Worm (Caenorhabditis elegans): ENCODE results near the gene hcp-2.
A peak's percentile ranks its signal among the peaks of the same experiment; 100 is the strongest.

The hcp-2 gene

ce11 chrV:9685559-9685958 lies 39.9 kb downstream of the hcp-2 start, which contains the start of gene ZK287.4:
ZK287.4 (minus strand) TSS chrV:9685659.
- no peak for TF ChIP-seq hnd-1 (tag; optimal IDR thresholded peaks at IDR 0.05)

- no peak for TF ChIP-seq sea-1 (GFP tag; conservative IDR thresholded peaks at IDR 0.05)
- no peak for TF ChIP-seq ceh-13 (GFP tag; optimal IDR thresholded peaks at IDR 0.05)
- no peak for TF ChIP-seq ets-7 (tag; optimal IDR thresholded peaks at IDR 0.05)
- no peak for TF ChIP-seq tbx-37 (GFP tag; conservative IDR thresholded peaks at IDR 0.05)
- TF ChIP-seq tra-4 (tag; optimal IDR thresholded peaks at IDR 0.05): no peak
- no peak for TF ChIP-seq F13C5.2 (tag; optimal IDR thresholded peaks at IDR 0.05)
- TF ChIP-seq ama-1 (optimal IDR thresholded peaks at IDR 0.05): no peak
- no peak for TF ChIP-seq scrt-1 (GFP tag; IDR thresholded peaks at IDR 0.05)
- no peak for TF ChIP-seq hmbx-1 (tag; optimal IDR thresholded peaks at IDR 0.05)
- no peak for TF ChIP-seq flt-1 (GFP tag; IDR thresholded peaks at IDR 0.05)
- no peak for TF ChIP-seq hnd-1 (tag; optimal IDR thresholded peaks at IDR 0.05)
- no peak for TF ChIP-seq B0310.2 (tag; optimal IDR thresholded peaks at IDR 0.05)
- no peak for TF ChIP-seq ceh-36 (tag; optimal IDR thresholded peaks at IDR 0.05)
- TF ChIP-seq hmg-4 (GFP tag; optimal IDR thresholded peaks at IDR 0.05): no peak
- no peak for TF ChIP-seq pes-1 (GFP tag; IDR thresholded peaks at IDR 0.05)
- TF ChIP-seq tbx-11 (GFP tag; IDR thresholded peaks at IDR 0.05): no peak
These were observed 43.7 kb downstream of the hcp-2 start for ce11 chrV:9689364-9689763.

- TF ChIP-seq ceh-36 (tag; optimal IDR thresholded peaks at IDR 0.05): no peak
- no peak for TF ChIP-seq ceh-13 (GFP tag; optimal IDR thresholded peaks at IDR 0.05)
- TF ChIP-seq ets-7 (tag; optimal IDR thresholded peaks at IDR 0.05): no peak
- no peak for TF ChIP-seq hmg-4 (GFP tag; optimal IDR thresholded peaks at IDR 0.05)
- TF ChIP-seq tra-4 (tag; optimal IDR thresholded peaks at IDR 0.05): no peak
- TF ChIP-seq flt-1 (GFP tag; IDR thresholded peaks at IDR 0.05): no peak
- no peak for TF ChIP-seq hmbx-1 (tag; optimal IDR thresholded peaks at IDR 0.05)
- TF ChIP-seq F13C5.2 (tag; optimal IDR thresholded peaks at IDR 0.05): no peak
- TF ChIP-seq aly-1 (tag; optimal IDR thresholded peaks at IDR 0.05): no peak
- no peak for TF ChIP-seq pes-1 (GFP tag; IDR thresholded peaks at IDR 0.05)
- no peak for TF ChIP-seq ama-1 (optimal IDR thresholded peaks at IDR 0.05)
- TF ChIP-seq tbx-37 (GFP tag; conservative IDR thresholded peaks at IDR 0.05): no peak
- no peak for TF ChIP-seq hnd-1 (tag; optimal IDR thresholded peaks at IDR 0.05)
These were observed 44.5 kb downstream of the hcp-2 start, which contains the start of gene rbx-1 for ce11 chrV:9690099-9690572. rbx-1 (minus strand) TSS chrV:9690522.

- TF ChIP-seq tbx-11 (GFP tag; IDR thresholded peaks at IDR 0.05) (no peak), F13C5.2 (tag; optimal IDR thresholded peaks at IDR 0.05) (peak; percentile 55), ceh-36 (tag; optimal IDR thresholded peaks at IDR 0.05) (no peak), sea-1 (GFP tag; conservative IDR thresholded peaks at IDR 0.05) (no peak)
These were observed 45.1 kb downstream of the hcp-2 start for ce11 chrV:9690728-9691127.

ce11 chrV:9692109-9692581 lies 46.5 kb downstream of the hcp-2 start, which contains the start of gene ztf-9:
ztf-9 (minus strand) TSS chrV:9692159.
- peak; percentile 19 for TF ChIP-seq F13C5.2 (tag; optimal IDR thresholded peaks at IDR 0.05)
- no peak for TF ChIP-seq pes-1 (GFP tag; IDR thresholded peaks at IDR 0.05)
- peak; percentile 72 for TF ChIP-seq hmg-4 (GFP tag; optimal IDR thresholded peaks at IDR 0.05)

ce11 chrV:9692649-9693112 lies 47.0 kb downstream of the hcp-2 start, which contains the start of gene ZK287.7:
ZK287.7 (plus strand) TSS chrV:9693062.
- TF ChIP-seq tra-4 (tag; optimal IDR thresholded peaks at IDR 0.05) (no peak), ceh-36 (tag; optimal IDR thresholded peaks at IDR 0.05) (no peak), pes-1 (GFP tag; IDR thresholded peaks at IDR 0.05) (no peak), B0310.2 (tag; optimal IDR thresholded peaks at IDR 0.05) (no peak), sea-1 (GFP tag; conservative IDR thresholded peaks at IDR 0.05) (no peak), ets-7 (tag; optimal IDR thresholded peaks at IDR 0.05) (no peak), tbx-37 (GFP tag; conservative IDR thresholded peaks at IDR 0.05) (no peak), scrt-1 (GFP tag; IDR thresholded peaks at IDR 0.05) (no peak), hmbx-1 (tag; optimal IDR thresholded peaks at IDR 0.05) (no peak), hmg-4 (GFP tag; optimal IDR thresholded peaks at IDR 0.05) (no peak), hnd-1 (tag; optimal IDR thresholded peaks at IDR 0.05) (no peak)

ce11 chrV:9696715-9697114 lies 51.1 kb downstream of the hcp-2 start, which contains the start of gene her-1:
her-1 (plus strand) TSS chrV:9697015.
- TF ChIP-seq ets-7 (tag; optimal IDR thresholded peaks at IDR 0.05): no peak
- TF ChIP-seq aly-1 (tag; optimal IDR thresholded peaks at IDR 0.05): no peak
- no peak for TF ChIP-seq ceh-13 (GFP tag; optimal IDR thresholded peaks at IDR 0.05)
- no peak for TF ChIP-seq tbx-11 (GFP tag; IDR thresholded peaks at IDR 0.05)
- no peak for TF ChIP-seq hnd-1 (tag; optimal IDR thresholded peaks at IDR 0.05)
- no peak for TF ChIP-seq hmg-4 (GFP tag; optimal IDR thresholded peaks at IDR 0.05)
- TF ChIP-seq F13C5.2 (tag; optimal IDR thresholded peaks at IDR 0.05): no peak
- no peak for TF ChIP-seq scrt-1 (GFP tag; IDR thresholded peaks at IDR 0.05)
- no peak for TF ChIP-seq ceh-36 (tag; optimal IDR thresholded peaks at IDR 0.05)
- TF ChIP-seq tra-4 (tag; optimal IDR thresholded peaks at IDR 0.05): no peak
- TF ChIP-seq B0310.2 (tag; optimal IDR thresholded peaks at IDR 0.05): no peak
- TF ChIP-seq flt-1 (GFP tag; IDR thresholded peaks at IDR 0.05): no peak
- no peak for TF ChIP-seq pes-1 (GFP tag; IDR thresholded peaks at IDR 0.05)
- no peak for TF ChIP-seq hmbx-1 (tag; optimal IDR thresholded peaks at IDR 0.05)
- TF ChIP-seq sea-1 (GFP tag; conservative IDR thresholded peaks at IDR 0.05): no peak
- TF ChIP-seq tbx-37 (GFP tag; conservative IDR thresholded peaks at IDR 0.05): no peak
- no peak for TF ChIP-seq ama-1 (optimal IDR thresholded peaks at IDR 0.05)

- TF ChIP-seq tbx-37 (GFP tag; conservative IDR thresholded peaks at IDR 0.05): no peak
These were observed 53.6 kb downstream of the hcp-2 start for ce11 chrV:9699216-9699615.

Measured in whole organism, early embryonic.